ENCODE assay signal across 1 fruit fly cellular context in the genomic region with DNA sequence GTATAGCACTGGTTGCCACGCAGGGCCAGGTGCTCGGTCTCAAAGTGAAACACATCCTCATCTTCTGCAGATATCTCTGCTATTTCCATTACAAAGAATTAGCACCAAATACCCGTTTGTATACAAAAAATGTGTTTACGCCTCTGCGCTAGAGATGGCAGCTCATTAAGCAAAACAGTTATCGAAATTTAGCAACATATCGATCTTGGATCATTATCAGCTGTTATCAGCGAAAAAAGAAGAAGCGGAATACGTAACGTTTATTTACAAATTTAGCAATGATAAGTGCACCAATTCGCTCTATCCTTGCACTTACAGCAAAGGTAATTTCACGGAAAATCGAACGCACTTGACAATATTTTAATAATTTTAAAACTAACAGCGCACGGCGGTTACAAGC.
TF ChIP-seq lines count a peak whose summit lies in the region.

A gene (minus strand): TSS at position 164 of the 400 bp plus-strand sequence.
A gene (plus strand): TSS at position 213 of the 400 bp plus-strand sequence.

TF ChIP-seq in whole organism, embryonic, 481 proteins besides CTCF, POLR2A, EP300 and RAD21 (continued from another document and continues in another):
- TF ChIP-seq Dad (GFP tag; optimal IDR thresholded peaks at IDR 0.05; lab: Kevin White, UChicago) (no peak), CG17186 (GFP tag; optimal IDR thresholded peaks at IDR 0.05; lab: Kevin White, UChicago) (no peak), crol (GFP tag; IDR thresholded peaks at IDR 0.05; lab: Robert Waterston, UW) (no peak), mam (GFP tag; optimal IDR thresholded peaks at IDR 0.05; lab: Kevin White, UChicago) (no peak), CG16863 (GFP tag; optimal IDR thresholded peaks at IDR 0.05; lab: Kevin White, UChicago) (no peak), esg (GFP tag; conservative IDR thresholded peaks at IDR 0.05; lab: Robert Waterston, UW) (no peak), CG7987 (GFP tag; optimal IDR thresholded peaks at IDR 0.05; lab: Kevin White, UChicago) (no peak), dm (GFP tag; optimal IDR thresholded peaks at IDR 0.05; lab: Kevin White, UChicago) (peak; percentile 17), gsb (GFP tag; IDR thresholded peaks at IDR 0.05; lab: Robert Waterston, UW) (no peak), CG14441 (GFP tag; IDR thresholded peaks at IDR 0.05; lab: Robert Waterston, UW) (no peak), ato (GFP tag; IDR thresholded peaks at IDR 0.05; lab: Robert Waterston, UW; ENCODE audit: partially characterized antibody) (no peak), pho (GFP tag; optimal IDR thresholded peaks at IDR 0.05; lab: Kevin White, UChicago) (no peak), CG17359 (tag; optimal IDR thresholded peaks at IDR 0.05; lab: Kevin White, UChicago) (no peak), CG15696 (tag; optimal IDR thresholded peaks at IDR 0.05; lab: Kevin White, UChicago) (no peak), CG7745 (tag; optimal IDR thresholded peaks at IDR 0.05; lab: Kevin White, UChicago) (no peak), vfl (GFP tag; optimal IDR thresholded peaks at IDR 0.05; lab: Kevin White, UChicago) (no peak), bowl (GFP tag; IDR thresholded peaks at IDR 0.05; lab: Robert Waterston, UW) (no peak), CG9727 (GFP tag; optimal IDR thresholded peaks at IDR 0.05; lab: Kevin White, UChicago) (no peak), CG11085 (GFP tag; IDR thresholded peaks at IDR 0.05; lab: Robert Waterston, UW) (no peak), vvl (GFP tag; IDR thresholded peaks at IDR 0.05; lab: Robert Waterston, UW) (0 out of 2 replicates have a peak, but pooled peaks have one; percentile 32), CG8388 (GFP tag; optimal IDR thresholded peaks at IDR 0.05; lab: Kevin White, UChicago) (no peak), wor (GFP tag; IDR thresholded peaks at IDR 0.05; lab: Robert Waterston, UW) (no peak), lilli (GFP tag; optimal IDR thresholded peaks at IDR 0.05; lab: Kevin White, UChicago) (no peak), Hr78 (GFP tag; optimal IDR thresholded peaks at IDR 0.05; lab: Kevin White, UChicago) (no peak), CG10147 (GFP tag; optimal IDR thresholded peaks at IDR 0.05; lab: Kevin White, UChicago) (no peak), seq (GFP tag; IDR thresholded peaks at IDR 0.05; lab: Robert Waterston, UW) (no peak), kni (GFP tag; optimal IDR thresholded peaks at IDR 0.05; lab: Kevin White, UChicago) (no peak), ftz-f1 (GFP tag; optimal IDR thresholded peaks at IDR 0.05; lab: Kevin White, UChicago) (no peak), gsb-n (tag; optimal IDR thresholded peaks at IDR 0.05; lab: Kevin White, UChicago) (no peak), sens (GFP tag; lab: Kevin White, UChicago) (peak; percentile 5), chm (GFP tag; IDR thresholded peaks at IDR 0.05; lab: Robert Waterston, UW) (no peak), CG17568 (GFP tag; optimal IDR thresholded peaks at IDR 0.05; lab: Kevin White, UChicago) (no peak), CG10431 (GFP tag; optimal IDR thresholded peaks at IDR 0.05; lab: Kevin White, UChicago) (no peak), exex (tag; optimal IDR thresholded peaks at IDR 0.05; lab: Kevin White, UChicago) (no peak), eyg (GFP tag; optimal IDR thresholded peaks at IDR 0.05; lab: Kevin White, UChicago) (no peak), CG7928 (GFP tag; optimal IDR thresholded peaks at IDR 0.05; lab: Kevin White, UChicago) (no peak), CG8290 (GFP tag; optimal IDR thresholded peaks at IDR 0.05; lab: Kevin White, UChicago) (peak; percentile 63), CG8290 (tag; optimal IDR thresholded peaks at IDR 0.05; lab: Kevin White, UChicago) (no peak), trh (GFP tag; optimal IDR thresholded peaks at IDR 0.05; lab: Kevin White, UChicago) (no peak), sna (GFP tag; IDR thresholded peaks at IDR 0.05; lab: Robert Waterston, UW; ENCODE audit: partially characterized antibody) (no peak), pita (GFP tag; optimal IDR thresholded peaks at IDR 0.05; lab: Kevin White, UChicago) (no peak), unpg (GFP tag; optimal IDR thresholded peaks at IDR 0.05; lab: Kevin White, UChicago) (no peak), CG1529 (GFP tag; optimal IDR thresholded peaks at IDR 0.05; lab: Kevin White, UChicago) (no peak), row (GFP tag; IDR thresholded peaks at IDR 0.05; lab: Robert Waterston, UW) (peak; percentile 9; the same call in 1 of the 3 replicates), Bgb (GFP tag; IDR thresholded peaks at IDR 0.05; lab: Robert Waterston, UW; ENCODE audit: partially characterized antibody) (no peak), tap (tag; optimal IDR thresholded peaks at IDR 0.05; lab: Kevin White, UChicago) (no peak), hbn (GFP tag; IDR thresholded peaks at IDR 0.05; lab: Robert Waterston, UW; ENCODE audit: partially characterized antibody) (no peak), CG3163 (GFP tag; optimal IDR thresholded peaks at IDR 0.05; lab: Kevin White, UChicago) (no peak), Scr (GFP tag; IDR thresholded peaks at IDR 0.05; lab: Robert Waterston, UW; ENCODE audit: partially characterized antibody) (0 out of 2 replicates have a peak, but pooled peaks have one; percentile 16), CG7839 (tag; optimal IDR thresholded peaks at IDR 0.05; lab: Kevin White, UChicago) (no peak), Ptx1 (GFP tag; IDR thresholded peaks at IDR 0.05; lab: Robert Waterston, UW) (no peak), pan (optimal IDR thresholded peaks at IDR 0.05; lab: Kevin White, UChicago) (no peak), pan (GFP tag; optimal IDR thresholded peaks at IDR 0.05 in 1 of 2, IDR thresholded peaks at IDR 0.05 in 1 of 2) (no peak), Lim3 (GFP tag; IDR thresholded peaks at IDR 0.05; lab: Robert Waterston, UW) (no peak), CG14710 (tag; optimal IDR thresholded peaks at IDR 0.05; lab: Kevin White, UChicago) (no peak), lov (optimal IDR thresholded peaks at IDR 0.05; lab: Kevin White, UChicago) (no peak), lov (GFP tag; IDR thresholded peaks at IDR 0.05; lab: Robert Waterston, UW) (no peak), ham (GFP tag; IDR thresholded peaks at IDR 0.05; lab: Robert Waterston, UW) (no peak), CG2202 (tag; optimal IDR thresholded peaks at IDR 0.05; lab: Kevin White, UChicago) (no peak), peb (GFP tag; IDR thresholded peaks at IDR 0.05; lab: Robert Waterston, UW) (no peak), en (GFP tag; optimal IDR thresholded peaks at IDR 0.05; lab: Kevin White, UChicago) (no peak), Camta (GFP tag; optimal IDR thresholded peaks at IDR 0.05; lab: Kevin White, UChicago) (no peak), CG17912 (GFP tag; optimal IDR thresholded peaks at IDR 0.05; lab: Kevin White, UChicago) (no peak), disco-r (GFP tag; optimal IDR thresholded peaks at IDR 0.05; lab: Kevin White, UChicago) (no peak), CG14860 (GFP tag; IDR thresholded peaks at IDR 0.05; lab: Robert Waterston, UW; ENCODE audit: partially characterized antibody) (no peak), E2f1 (GFP tag; IDR thresholded peaks at IDR 0.05; lab: Robert Waterston, UW) (no peak), gem (tag; optimal IDR thresholded peaks at IDR 0.05; lab: Kevin White, UChicago) (no peak), HLHmδ (GFP tag; optimal IDR thresholded peaks at IDR 0.05; lab: Kevin White, UChicago) (no peak), CG13287 (GFP tag; IDR thresholded peaks at IDR 0.05; lab: Robert Waterston, UW; ENCODE audit: partially characterized antibody) (peak; percentile 53), CG10366 (GFP tag; IDR thresholded peaks at IDR 0.05; lab: Robert Waterston, UW) (no peak), Hand (GFP tag; optimal IDR thresholded peaks at IDR 0.05; lab: Kevin White, UChicago) (no peak), CG13894 (tag; optimal IDR thresholded peaks at IDR 0.05; lab: Kevin White, UChicago) (no peak), MESR4 (GFP tag; optimal IDR thresholded peaks at IDR 0.05; lab: Kevin White, UChicago) (peak; percentile 42), CG17328 (GFP tag; IDR thresholded peaks at IDR 0.05; lab: Robert Waterston, UW) (no peak), Usf (GFP tag; optimal IDR thresholded peaks at IDR 0.05; lab: Kevin White, UChicago) (no peak), CG11504 (tag; optimal IDR thresholded peaks at IDR 0.05; lab: Kevin White, UChicago) (no peak), bbx (GFP tag; IDR thresholded peaks at IDR 0.05; lab: Robert Waterston, UW; ENCODE audit: partially characterized antibody) (no peak), slbo (GFP tag; IDR thresholded peaks at IDR 0.05; lab: Robert Waterston, UW) (no peak), sug (tag; optimal IDR thresholded peaks at IDR 0.05; lab: Kevin White, UChicago) (no peak), CG17361 (GFP tag; IDR thresholded peaks at IDR 0.05; lab: Robert Waterston, UW) (no peak), danr (GFP tag; IDR thresholded peaks at IDR 0.05; lab: Robert Waterston, UW) (no peak), ash1 (GFP tag; optimal IDR thresholded peaks at IDR 0.05; lab: Kevin White, UChicago) (no peak), z (GFP tag; IDR thresholded peaks at IDR 0.05; lab: Robert Waterston, UW) (no peak), lola (GFP tag; optimal IDR thresholded peaks at IDR 0.05; lab: Kevin White, UChicago) (no peak), CG2889 (GFP tag; IDR thresholded peaks at IDR 0.05; lab: Robert Waterston, UW) (no peak), CG9932 (GFP tag; IDR thresholded peaks at IDR 0.05; lab: Robert Waterston, UW) (no peak), Vsx1 (GFP tag; optimal IDR thresholded peaks at IDR 0.05; lab: Kevin White, UChicago) (no peak), caup (GFP tag; optimal IDR thresholded peaks at IDR 0.05; lab: Kevin White, UChicago; ENCODE audit: severe bottlenecking) (no peak), nom (GFP tag; optimal IDR thresholded peaks at IDR 0.05; lab: Kevin White, UChicago) (no peak), slp2 (GFP tag; optimal IDR thresholded peaks at IDR 0.05; lab: Kevin White, UChicago) (no peak), Taf1 (GFP tag; IDR thresholded peaks at IDR 0.05; lab: Robert Waterston, UW) (no peak), CG4707 (GFP tag; optimal IDR thresholded peaks at IDR 0.05; lab: Kevin White, UChicago) (no peak), Hmx (GFP tag; optimal IDR thresholded peaks at IDR 0.05; lab: Kevin White, UChicago) (no peak), Pdp1 (GFP tag; optimal IDR thresholded peaks at IDR 0.05; lab: Kevin White, UChicago) (peak in 1 of 2 experiments; percentile 87), inv (GFP tag; IDR thresholded peaks at IDR 0.05; lab: Robert Waterston, UW; ENCODE audit: partially characterized antibody) (no peak), CG18599 (GFP tag; optimal IDR thresholded peaks at IDR 0.05; lab: Kevin White, UChicago) (no peak), Nf-YC (tag; optimal IDR thresholded peaks at IDR 0.05; lab: Kevin White, UChicago) (no peak), CG13296 (GFP tag; optimal IDR thresholded peaks at IDR 0.05; lab: Kevin White, UChicago) (no peak), p53 (GFP tag; optimal IDR thresholded peaks at IDR 0.05; lab: Kevin White, UChicago) (no peak), MBD-R2 (GFP tag; IDR thresholded peaks at IDR 0.05; lab: Robert Waterston, UW) (peak; percentile 78), tx (GFP tag; optimal IDR thresholded peaks at IDR 0.05; lab: Kevin White, UChicago) (no peak), fd102C (GFP tag; optimal IDR thresholded peaks at IDR 0.05; lab: Kevin White, UChicago) (no peak), YL-1 (GFP tag; optimal IDR thresholded peaks at IDR 0.05; lab: Kevin White, UChicago) (peak; percentile 3), CG33213 (GFP tag; optimal IDR thresholded peaks at IDR 0.05; lab: Kevin White, UChicago) (no peak), luna (GFP tag; optimal IDR thresholded peaks at IDR 0.05; lab: Kevin White, UChicago) (no peak), nerfin-2 (GFP tag; IDR thresholded peaks at IDR 0.05; lab: Robert Waterston, UW; ENCODE audit: partially characterized antibody) (no peak), grau (tag; optimal IDR thresholded peaks at IDR 0.05; lab: Kevin White, UChicago) (no peak), CG4328 (GFP tag; optimal IDR thresholded peaks at IDR 0.05; lab: Kevin White, UChicago) (no peak), CG15601 (tag; optimal IDR thresholded peaks at IDR 0.05; lab: Kevin White, UChicago) (no peak), CG1602 (GFP tag; optimal IDR thresholded peaks at IDR 0.05; lab: Kevin White, UChicago) (no peak), CG3726 (GFP tag; IDR thresholded peaks at IDR 0.05; lab: Robert Waterston, UW) (no peak), jigr1 (GFP tag; IDR thresholded peaks at IDR 0.05; lab: Robert Waterston, UW) (no peak), PHDP (tag; optimal IDR thresholded peaks at IDR 0.05; lab: Kevin White, UChicago) (no peak), CG13775 (GFP tag; optimal IDR thresholded peaks at IDR 0.05; lab: Kevin White, UChicago) (peak; percentile 92), Sry-δ (GFP tag; optimal IDR thresholded peaks at IDR 0.05; lab: Kevin White, UChicago) (peak; percentile 76), Rfx (GFP tag; IDR thresholded peaks at IDR 0.05; lab: Robert Waterston, UW) (no peak), pnt (GFP tag; optimal IDR thresholded peaks at IDR 0.05; lab: Kevin White, UChicago) (no peak), sqz (GFP tag; optimal IDR thresholded peaks at IDR 0.05; lab: Kevin White, UChicago) (no peak), insv (GFP tag; optimal IDR thresholded peaks at IDR 0.05; lab: Kevin White, UChicago) (no peak), gfzf (GFP tag; optimal IDR thresholded peaks at IDR 0.05; lab: Kevin White, UChicago) (no peak), CG16779 (GFP tag; IDR thresholded peaks at IDR 0.05; lab: Robert Waterston, UW) (no peak), her (GFP tag; optimal IDR thresholded peaks at IDR 0.05; lab: Kevin White, UChicago) (no peak), CrebB (tag; optimal IDR thresholded peaks at IDR 0.05; lab: Kevin White, UChicago) (no peak), CG9437 (GFP tag; optimal IDR thresholded peaks at IDR 0.05; lab: Kevin White, UChicago) (no peak), CG15011 (GFP tag; optimal IDR thresholded peaks at IDR 0.05; lab: Kevin White, UChicago) (no peak), amos (GFP tag; IDR thresholded peaks at IDR 0.05; lab: Robert Waterston, UW; ENCODE audit: partially characterized antibody) (peak; percentile 6; the same call in 1 of the 2 replicates), stc (GFP tag; IDR thresholded peaks at IDR 0.05; lab: Robert Waterston, UW) (no peak), nau (GFP tag; optimal IDR thresholded peaks at IDR 0.05; lab: Kevin White, UChicago) (no peak), gce (GFP tag; IDR thresholded peaks at IDR 0.05; lab: Robert Waterston, UW) (no peak), CG11695 (GFP tag; IDR thresholded peaks at IDR 0.05; lab: Robert Waterston, UW) (no peak), knrl (GFP tag; IDR thresholded peaks at IDR 0.05; lab: Robert Waterston, UW; ENCODE audit: partially characterized antibody) (no peak), Ravus (GFP tag; IDR thresholded peaks at IDR 0.05; lab: Robert Waterston, UW) (no peak), CG31441 (GFP tag; IDR thresholded peaks at IDR 0.05; lab: Robert Waterston, UW) (no peak)
